Fruit fly (Drosophila melanogaster) whole organism, wandering third instar larva: ENCODE measurements around the gene CG12783.

Experiments
- CG9705 ChIP-seq: fragments of 200-800 bp; sonication (Bioruptor generic); optimal IDR thresholded peaks from 2 replicates; lab custom pipeline; 2018; ENCODE audit warnings: missing biosample characterization, mild to moderate bottlenecking, missing genetic modification characterization
- Dfd ChIP-seq: fragments of >200 bp; optimal IDR thresholded peaks from 2 replicates; lab custom pipeline; 2017; ENCODE audit warnings: missing biosample characterization, missing genetic modification characterization
- Hr78 ChIP-seq: fragments of >200 bp; optimal IDR thresholded peaks from 2 replicates; lab custom pipeline; 2017; ENCODE audit warnings: missing biosample characterization, missing genetic modification characterization
- Jra ChIP-seq: sonication (Bioruptor generic); optimal IDR thresholded peaks from 2 replicates; lab custom pipeline; 2016; ENCODE audit warnings: missing biosample characterization, missing genetic modification characterization
- Myc ChIP-seq: fragments of >200 bp; optimal IDR thresholded peaks from 2 replicates; lab custom pipeline; 2017
- OdsH ChIP-seq: fragments of 200-800 bp; sonication (Bioruptor generic); optimal IDR thresholded peaks from 2 replicates; lab custom pipeline; 2016; ENCODE audit warnings: missing biosample characterization, mild to moderate bottlenecking, missing genetic modification characterization
- Sp1 ChIP-seq: fragments of 200-800 bp; sonication (Bioruptor generic); optimal IDR thresholded peaks from 3 replicates; lab custom pipeline; 2019; ENCODE audit warnings: missing biosample characterization, mild to moderate bottlenecking, missing genetic modification characterization, moderate library complexity
- dl ChIP-seq, 2 experiments: fragments of 175-275, 200-275 bp in 1 of 2; fragments of 200-275 bp in 1 of 2; sonication (Bioruptor generic); optimal IDR thresholded peaks; lab custom pipeline; 2018; ENCODE audit warnings: mild to moderate bottlenecking in 2 of 2, missing biosample characterization in 2 of 2, missing genetic modification characterization in 2 of 2, moderate library complexity in 2 of 2; ENCODE audit not compliant: partially characterized antibody in 2 of 2, insufficient read depth in 1 of 2
- fru ChIP-seq: fragments of 200-800 bp; sonication (Bioruptor generic); optimal IDR thresholded peaks from 3 replicates; lab custom pipeline; 2016; ENCODE audit warnings: missing biosample characterization, mild to moderate bottlenecking, missing genetic modification characterization
- h ChIP-seq: fragments of 200-800 bp; sonication (Bioruptor generic); optimal IDR thresholded peaks from 3 replicates; lab custom pipeline; 2016; ENCODE audit warnings: missing biosample characterization, mild to moderate bottlenecking, missing genetic modification characterization
- pan ChIP-seq: fragments of >200 bp; optimal IDR thresholded peaks from 2 replicates; lab custom pipeline; 2017
- psq ChIP-seq: fragments of 200-800 bp; sonication (Bioruptor generic); optimal IDR thresholded peaks from 3 replicates; lab custom pipeline; 2017; ENCODE audit warnings: missing biosample characterization, mild to moderate bottlenecking, missing genetic modification characterization, moderate library complexity
- sage ChIP-seq: fragments of 200-800 bp; sonication (Bioruptor generic); optimal IDR thresholded peaks from 2 replicates; lab custom pipeline; 2016; ENCODE audit warnings: missing biosample characterization, mild to moderate bottlenecking, missing genetic modification characterization

- TF ChIP-seq psq (no peak), Jra (no peak), sage (no peak), OdsH (GFP tag; lab: Kevin White, UChicago) (no peak), Myc (lab: Kevin White, UChicago) (no peak), Hr78 (GFP tag; lab: Kevin White, UChicago) (no peak), Sp1 (no peak), fru (no peak), Dfd (GFP tag; lab: Kevin White, UChicago) (no peak), pan (no peak), CG9705 (GFP tag; lab: Kevin White, UChicago) (no peak), dl (GFP tag; optimal IDR thresholded peaks at IDR 0.05; lab: Kevin White, UChicago; ENCODE audit: insufficient read depth in 1 of 2, partially characterized antibody in 2 of 2) (no peak), h (GFP tag; lab: Kevin White, UChicago) (no peak)
Observed at dm6 chr3R:16649282-16649681, 36.1 kb upstream of the CG12783 start.
